Fruit fly (Drosophila melanogaster) whole organism, embryonic: ENCODE results near the gene CG6893.

ENCODE experiments used
- ATbp ChIP-seq: fragments of 200-800 bp; sonication (Bioruptor generic); optimal IDR thresholded peaks from 2 replicates; lab custom pipeline; 2017; ENCODE audit warnings: missing biosample characterization, mild to moderate bottlenecking, missing genetic modification characterization, missing genetic modification reagents
- Bgb ChIP-seq: fragments of 200-800 bp; sonication (Bioruptor generic); IDR thresholded peaks from 2 replicates; pipeline ENCODE4 v1.3.6; 2022; ENCODE audit warnings: missing biosample characterization, missing genetic modification characterization; ENCODE audit not compliant: partially characterized antibody
- CG10274 ChIP-seq: fragments of 200-800 bp; sonication (Bioruptor generic); optimal IDR thresholded peaks from 3 replicates; lab custom pipeline; 2017; ENCODE audit warnings: missing biosample characterization, mild to moderate bottlenecking, missing genetic modification characterization
- CG11247 ChIP-seq: fragments of 200-800 bp; sonication (Bioruptor generic); IDR thresholded peaks from 2 replicates; pipeline ENCODE4 v1.3.6; 2022; ENCODE audit warnings: missing biosample characterization, missing genetic modification characterization
- CG11504 ChIP-seq: fragments of 200-800 bp; sonication (Bioruptor generic); optimal IDR thresholded peaks from 3 replicates; lab custom pipeline; 2019; ENCODE audit warnings: missing biosample characterization, mild to moderate bottlenecking, missing genetic modification characterization, moderate library complexity
- CG11560 ChIP-seq: fragments of 200-800 bp; sonication (Bioruptor generic); IDR thresholded peaks from 3 replicates; pipeline ENCODE4 v1.3.6; 2022; ENCODE audit warnings: missing biosample characterization, missing genetic modification characterization
- CG1233 ChIP-seq: fragments of 200-800 bp; sonication (Bioruptor generic); optimal IDR thresholded peaks from 4 replicates; lab custom pipeline; 2018; ENCODE audit warnings: missing biosample characterization, mild to moderate bottlenecking, missing genetic modification characterization
- CG13287 ChIP-seq: fragments of 200-800 bp; sonication (Bioruptor generic); IDR thresholded peaks from 2 replicates; pipeline ENCODE4 v1.3.6; 2022; ENCODE audit warnings: missing biosample characterization, missing genetic modification characterization; ENCODE audit not compliant: partially characterized antibody
- CG15479 ChIP-seq: fragments of 200-800 bp; sonication (Bioruptor generic); optimal IDR thresholded peaks from 3 replicates; lab custom pipeline; 2019; ENCODE audit warnings: missing biosample characterization, mild to moderate bottlenecking, missing genetic modification characterization, moderate library complexity
- CG15514 ChIP-seq: fragments of 200-800 bp; sonication (Bioruptor generic); optimal IDR thresholded peaks from 3 replicates; lab custom pipeline; 2017; ENCODE audit warnings: missing biosample characterization, missing genetic modification characterization, mild to moderate bottlenecking, moderate library complexity, missing genetic modification reagents
- CG1603 ChIP-seq: fragments of 200-800 bp; sonication (Bioruptor generic); optimal IDR thresholded peaks from 2 replicates; lab custom pipeline; 2019; ENCODE audit warnings: missing biosample characterization, mild to moderate bottlenecking, missing genetic modification characterization, moderate library complexity
- CG17361 ChIP-seq: fragments of 200-800 bp; sonication (Bioruptor generic); IDR thresholded peaks from 3 replicates; pipeline ENCODE4 v1.3.6; 2022; ENCODE audit warnings: missing biosample characterization, missing genetic modification characterization
- CG18011 ChIP-seq: fragments of 200-800 bp; sonication (Bioruptor generic); optimal IDR thresholded peaks from 2 replicates; lab custom pipeline; 2017; ENCODE audit warnings: missing biosample characterization, missing genetic modification characterization, mild to moderate bottlenecking, moderate library complexity, missing genotype
- CG1832 ChIP-seq: fragments of 200-800 bp; sonication (Bioruptor generic); optimal IDR thresholded peaks from 2 replicates; lab custom pipeline; 2017; ENCODE audit warnings: missing biosample characterization, mild to moderate bottlenecking, missing genetic modification characterization, inconsistent platforms
- CG18619 ChIP-seq: fragments of 200-800 bp; sonication (Bioruptor generic); optimal IDR thresholded peaks from 3 replicates; lab custom pipeline; 2017; ENCODE audit warnings: missing biosample characterization, mild to moderate bottlenecking, missing genetic modification characterization
- CG32767 ChIP-seq: fragments of 200-800 bp; sonication (Bioruptor generic); IDR thresholded peaks from 2 replicates; pipeline ENCODE4 v1.3.6; 2022; ENCODE audit warnings: missing biosample characterization, missing genetic modification characterization
- CG33213 ChIP-seq: fragments of 200-800 bp; sonication (Bioruptor generic); optimal IDR thresholded peaks from 3 replicates; lab custom pipeline; 2016; ENCODE audit warnings: missing biosample characterization, missing genetic modification characterization
- CG34376 ChIP-seq: fragments of 200-800 bp; sonication (Bioruptor generic); optimal IDR thresholded peaks from 2 replicates; lab custom pipeline; 2018; ENCODE audit warnings: missing biosample characterization, mild to moderate bottlenecking, missing genetic modification characterization
- CG4617 ChIP-seq: fragments of 200-800 bp; sonication (Bioruptor generic); optimal IDR thresholded peaks from 3 replicates; lab custom pipeline; 2016; ENCODE audit warnings: missing biosample characterization, missing genetic modification characterization, borderline replicate concordance
- CTCF ChIP-seq: fragments of 200-800 bp; sonication (Bioruptor generic); optimal IDR thresholded peaks from 2 replicates; lab custom pipeline; 2017; ENCODE audit warnings: missing biosample characterization, mild to moderate bottlenecking, missing genetic modification characterization, moderate library complexity
- Camta ChIP-seq: fragments of 200-800 bp; sonication (Bioruptor generic); optimal IDR thresholded peaks from 2 replicates; lab custom pipeline; 2016; ENCODE audit warnings: missing biosample characterization, missing genetic modification characterization
- Dek ChIP-seq: fragments of 200-800 bp; sonication (Bioruptor generic); optimal IDR thresholded peaks from 3 replicates; lab custom pipeline; 2019; ENCODE audit warnings: missing biosample characterization, mild to moderate bottlenecking, missing genetic modification characterization, moderate library complexity
- MESR4 ChIP-seq: fragments of 200-800 bp; sonication (Bioruptor generic); optimal IDR thresholded peaks from 2 replicates; lab custom pipeline; 2018; ENCODE audit warnings: missing biosample characterization, mild to moderate bottlenecking, missing genetic modification characterization, moderate library complexity
- Med ChIP-seq: fragments of 200-800 bp; sonication (Bioruptor generic); peaks from one replicate; lab custom pipeline; 2016; ENCODE audit warnings: missing biosample characterization, missing genetic modification characterization, mild to moderate bottlenecking, inconsistent platforms, moderate library complexity
- Ptx1 ChIP-seq: fragments of 200-800 bp; sonication (Bioruptor generic); IDR thresholded peaks from 2 replicates; pipeline ENCODE4 v1.3.6; 2022; ENCODE audit warnings: missing biosample characterization, missing genetic modification characterization
- Scr ChIP-seq: fragments of 200-800 bp; sonication (Bioruptor generic); IDR thresholded peaks from 2 replicates; pipeline ENCODE4 v1.3.6; 2022; ENCODE audit warnings: missing biosample characterization, missing genetic modification characterization; ENCODE audit not compliant: partially characterized antibody
- Stat92E ChIP-seq, 3 experiments: fragments of >200 bp in 2 of 3; fragments of 200-800 bp in 1 of 3; sonication (Bioruptor generic) in 1 of 3; optimal IDR thresholded peaks; 2 replicates each; lab custom pipeline; 2017 to 2019; ENCODE audit warnings: missing biosample characterization in 3 of 3, missing genetic modification characterization in 3 of 3, mild to moderate bottlenecking in 1 of 3, moderate library complexity in 1 of 3
- YL-1 ChIP-seq: fragments of 200-800 bp; sonication (Bioruptor generic); optimal IDR thresholded peaks from 3 replicates; lab custom pipeline; 2017; ENCODE audit warnings: missing biosample characterization, mild to moderate bottlenecking, missing genetic modification characterization
- amos ChIP-seq: fragments of 200-800 bp; sonication (Bioruptor generic); IDR thresholded peaks from 2 replicates; pipeline ENCODE4 v1.3.6; 2022; ENCODE audit warnings: missing biosample characterization, missing genetic modification characterization; ENCODE audit not compliant: partially characterized antibody
- crp ChIP-seq, 2 experiments: fragments of 200-800 bp; sonication (Bioruptor generic); optimal IDR thresholded peaks; 2 replicates in 1 of 2; 3 replicates in 1 of 2; lab custom pipeline; 2017; ENCODE audit warnings: missing biosample characterization in 2 of 2, missing genetic modification characterization in 2 of 2, mild to moderate bottlenecking in 1 of 2, moderate library complexity in 1 of 2
- ewg ChIP-seq: fragments of 200-800 bp; sonication (Bioruptor generic); optimal IDR thresholded peaks from 3 replicates; lab custom pipeline; 2017; ENCODE audit warnings: mild to moderate bottlenecking, missing biosample characterization, missing genetic modification reagents, missing genetic modification characterization
- eyg ChIP-seq: fragments of 200-800 bp; sonication (Bioruptor generic); optimal IDR thresholded peaks from 3 replicates; lab custom pipeline; 2016; ENCODE audit warnings: missing biosample characterization, missing genetic modification characterization
- fu2 ChIP-seq: fragments of 200-800 bp; sonication (Bioruptor generic); optimal IDR thresholded peaks from 2 replicates; lab custom pipeline; 2016; ENCODE audit warnings: missing biosample characterization, missing genetic modification characterization
- gfzf ChIP-seq: fragments of 200-800 bp; sonication (Bioruptor generic); optimal IDR thresholded peaks from 2 replicates; lab custom pipeline; 2016; ENCODE audit warnings: missing biosample characterization, mild to moderate bottlenecking, missing genetic modification characterization, moderate library complexity
- grn ChIP-seq: fragments of 200-800 bp; sonication (Bioruptor generic); optimal IDR thresholded peaks from 3 replicates; lab custom pipeline; 2017; ENCODE audit warnings: missing biosample characterization, missing genetic modification characterization
- insv ChIP-seq, 2 experiments: fragments of 200-800 bp; sonication (Bioruptor generic); optimal IDR thresholded peaks; 3 replicates each; lab custom pipeline; 2016 to 2018; ENCODE audit warnings: missing biosample characterization in 2 of 2, missing genetic modification characterization in 2 of 2
- lbe ChIP-seq: fragments of 200-800 bp; sonication (Bioruptor generic); optimal IDR thresholded peaks from 2 replicates; lab custom pipeline; 2016; ENCODE audit warnings: missing biosample characterization, mild to moderate bottlenecking, missing genetic modification characterization
- oc ChIP-seq: fragments of 200-800 bp; sonication (Bioruptor generic); optimal IDR thresholded peaks from 2 replicates; lab custom pipeline; 2018; ENCODE audit warnings: missing biosample characterization, mild to moderate bottlenecking, missing genetic modification characterization, moderate library complexity
- run ChIP-seq: fragments of 200-800 bp; sonication (Bioruptor generic); optimal IDR thresholded peaks from 3 replicates; lab custom pipeline; 2018; ENCODE audit warnings: missing biosample characterization, mild to moderate bottlenecking, missing genetic modification characterization
- tap ChIP-seq: fragments of 200-800 bp; optimal IDR thresholded peaks from 3 replicates; lab custom pipeline; 2019; ENCODE audit warnings: missing biosample characterization, mild to moderate bottlenecking, missing genetic modification characterization, moderate library complexity
- ttk ChIP-seq: fragments of 200-800 bp; sonication (Bioruptor generic); IDR thresholded peaks from 2 replicates; pipeline ENCODE4 v2.1.2; 2022; ENCODE audit warnings: missing biosample characterization, missing genetic modification characterization
- wek ChIP-seq: fragments of 200-800 bp; sonication (Bioruptor generic); optimal IDR thresholded peaks from 3 replicates; lab custom pipeline; 2018; ENCODE audit warnings: missing biosample characterization, mild to moderate bottlenecking, missing genetic modification characterization, moderate library complexity

The CG6893 gene

dm6 chr3L:18683846-18684245 is 10.1 kb upstream of the CG6893 start, which contains the start of gene Chmp1 (continued):
- TF ChIP-seq CG18619 (GFP tag; lab: Kevin White, UChicago), result no peak
- TF ChIP-seq Ptx1 (GFP tag; lab: Robert Waterston, UW), result no peak
- TF ChIP-seq CG4617 (GFP tag; lab: Kevin White, UChicago), result peak; percentile 64
- peak; percentile 47 for TF ChIP-seq CG18011 (GFP tag; lab: Kevin White, UChicago)
- no peak for TF ChIP-seq Stat92E (GFP tag; optimal IDR thresholded peaks at IDR 0.05; lab: Kevin White, UChicago)
- TF ChIP-seq CG10274, result no peak
- TF ChIP-seq Bgb, result peak; percentile 53; the same call in 1 of the 2 replicates
- TF ChIP-seq CG34376, result no peak
- no peak for TF ChIP-seq eyg (GFP tag; lab: Kevin White, UChicago)
- TF ChIP-seq grn (GFP tag; lab: Kevin White, UChicago), result no peak
- peak in 1 of 2 experiments; percentile 93 for TF ChIP-seq insv (GFP tag; optimal IDR thresholded peaks at IDR 0.05; lab: Kevin White, UChicago)
- TF ChIP-seq CG11247, result no peak
- no peak for TF ChIP-seq wek
- TF ChIP-seq fu2 (GFP tag; lab: Kevin White, UChicago), result no peak
- TF ChIP-seq oc (tag; lab: Kevin White, UChicago), result no peak
- TF ChIP-seq CG1233 (GFP tag; lab: Kevin White, UChicago), result no peak
- peak in 1 of 2 experiments; percentile 86 for TF ChIP-seq crp (GFP tag; optimal IDR thresholded peaks at IDR 0.05; lab: Kevin White, UChicago)
- TF ChIP-seq Med, result no peak
- peak; percentile 85 for TF ChIP-seq YL-1 (GFP tag; lab: Kevin White, UChicago)
- no peak for TF ChIP-seq Dek (tag; lab: Kevin White, UChicago)
- no peak for TF ChIP-seq CG15479
- TF ChIP-seq CTCF (GFP tag; lab: Kevin White, UChicago), result peak; percentile 66
- peak; percentile 90 for TF ChIP-seq MESR4 (GFP tag; lab: Kevin White, UChicago)
- TF ChIP-seq gfzf (GFP tag; lab: Kevin White, UChicago), result peak; percentile 63
- TF ChIP-seq CG17361, result no peak
- TF ChIP-seq lbe (GFP tag; lab: Kevin White, UChicago), result no peak
- peak; percentile 47 for TF ChIP-seq amos (GFP tag; lab: Robert Waterston, UW)
- no peak for TF ChIP-seq CG33213 (GFP tag; lab: Kevin White, UChicago)
- TF ChIP-seq CG11560 (tag; lab: Robert Waterston, UW), result no peak
- TF ChIP-seq CG1603, result peak; percentile 21
- no peak for TF ChIP-seq Camta (GFP tag; lab: Kevin White, UChicago)
- TF ChIP-seq CG15514 (GFP tag; lab: Kevin White, UChicago), result peak; percentile 66
- TF ChIP-seq CG32767, result no peak
- peak; percentile 29 for TF ChIP-seq CG11504 (tag; lab: Kevin White, UChicago)
- no peak for TF ChIP-seq tap
- TF ChIP-seq ewg, result no peak
- no peak for TF ChIP-seq CG1832 (GFP tag; lab: Kevin White, UChicago)
- no peak for TF ChIP-seq ttk (GFP tag; lab: Robert Waterston, UW)
- TF ChIP-seq CG13287 (GFP tag; lab: Robert Waterston, UW), result peak; percentile 62
- TF ChIP-seq ATbp (GFP tag; lab: Kevin White, UChicago), result no peak
- TF ChIP-seq Scr (GFP tag; lab: Robert Waterston, UW), result peak; percentile 36
- no peak for TF ChIP-seq run (tag; lab: Kevin White, UChicago)
